Worm (Caenorhabditis elegans) whole organism, L4 larva: ENCODE measurements around the gene T01D3.6.

Experiments
- F49E8.2 ChIP-seq: sonication (generic microtip); optimal IDR thresholded peaks from 2 replicates; lab custom pipeline; 2016; ENCODE audit warnings: missing compliant biosample characterization, mild to moderate bottlenecking, missing genetic modification characterization, borderline replicate concordance
- arid-1 ChIP-seq: fragments of 200-800 bp; sonication (Bioruptor generic); conservative IDR thresholded peaks from 2 replicates; pipeline ENCODE4 v1.3.6; 2022; ENCODE audit warnings: missing genetic modification reagents, missing genetic modification characterization, missing compliant biosample characterization
- ceh-62 ChIP-seq: sonication (generic microtip); optimal IDR thresholded peaks from 2 replicates; lab custom pipeline; 2017; ENCODE audit warnings: missing biosample characterization, missing genetic modification characterization
- ceh-82 ChIP-seq: sonication (generic microtip); optimal IDR thresholded peaks from 2 replicates; lab custom pipeline; 2017; ENCODE audit warnings: missing biosample characterization, missing genetic modification characterization
- lin-15B ChIP-seq: fragments of 150-350 bp; sonication (generic microtip); optimal IDR thresholded peaks from 3 replicates; lab custom pipeline; 2014; ENCODE audit warnings: missing biosample characterization, missing genetic modification characterization
- mdl-1 ChIP-seq, 2 experiments: fragments of 150-350 bp in 1 of 2; sonication (generic microtip) in 1 of 2; optimal IDR thresholded peaks; 2 replicates each; lab custom pipeline; 2014 to 2017; ENCODE audit warnings: missing biosample characterization in 2 of 2, missing genetic modification characterization in 2 of 2
- nhr-11 ChIP-seq: fragments of 150-350 bp; optimal IDR thresholded peaks from 2 replicates; lab custom pipeline; 2014; ENCODE audit warnings: missing biosample characterization, missing genetic modification characterization
- nhr-111 ChIP-seq: fragments of 200-800 bp; sonication (Bioruptor generic); optimal IDR thresholded peaks from 2 replicates; lab custom pipeline; 2018; ENCODE audit warnings: mild to moderate bottlenecking, missing genetic modification characterization, missing compliant biosample characterization
- nhr-237 ChIP-seq: sonication (generic microtip); optimal IDR thresholded peaks from 2 replicates; lab custom pipeline; 2017; ENCODE audit warnings: missing biosample characterization, missing genetic modification characterization
- set-16 ChIP-seq: fragments of 200-800 bp; sonication (Bioruptor generic); IDR thresholded peaks from 2 replicates; pipeline ENCODE4 v1.3.6; 2022; ENCODE audit warnings: missing genetic modification reagents, missing genetic modification characterization, missing compliant biosample characterization
- snpc-4 ChIP-seq: fragments of 150-350 bp; optimal IDR thresholded peaks from 2 replicates; lab custom pipeline; 2014; ENCODE audit warnings: missing biosample characterization, missing genetic modification characterization

ce11 chrV:13707295-13707694 is 9.3 kb upstream of the T01D3.6 start, which contains the start of gene hlh-34:
- TF ChIP-seq snpc-4 (tag; lab: Kevin White, UChicago), result no peak
- no peak for TF ChIP-seq nhr-237 (tag; lab: Kevin White, UChicago)
- no peak for TF ChIP-seq nhr-11
- no peak for TF ChIP-seq mdl-1 (tag; optimal IDR thresholded peaks at IDR 0.05; lab: Kevin White, UChicago)
- no peak for TF ChIP-seq F49E8.2 (tag; lab: Kevin White, UChicago)
- no peak for TF ChIP-seq arid-1 (GFP tag; lab: Robert Waterston, UW)
- no peak for TF ChIP-seq lin-15B (tag; lab: Kevin White, UChicago)
- no peak for TF ChIP-seq set-16
- no peak for TF ChIP-seq ceh-62 (tag; lab: Kevin White, UChicago)
- no peak for TF ChIP-seq ceh-82 (tag; lab: Kevin White, UChicago)
- TF ChIP-seq nhr-111 (GFP tag; lab: Kevin White, UChicago), result no peak
